Worm (Caenorhabditis elegans): ENCODE measurements around the gene plx-2.

plx-2 gene

DNA sequence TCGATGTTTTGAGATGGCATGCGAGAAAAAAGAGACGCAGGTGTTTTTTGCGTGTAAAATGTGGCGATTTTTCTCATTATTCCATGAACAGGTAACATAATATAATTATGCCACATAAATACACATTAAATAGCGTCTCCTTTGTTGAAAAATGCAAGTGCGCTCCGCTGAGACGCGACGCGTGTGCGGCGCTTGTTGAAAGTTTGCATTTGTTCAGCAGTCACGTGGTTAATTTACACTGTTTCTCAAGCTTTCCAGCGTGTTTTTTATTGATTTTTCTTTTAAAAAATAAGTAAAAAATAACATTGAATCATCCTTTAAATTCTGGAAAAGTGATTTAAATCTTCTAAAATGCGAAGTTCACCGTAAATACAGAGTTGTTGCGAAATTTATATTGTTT is 25.1 kb downstream of the plx-2 start (continued):
- TF ChIP-seq C16A3.4 (tag; optimal IDR thresholded peaks at IDR 0.05) = peak; percentile 94
- peak; percentile 86 for TF ChIP-seq tbx-2 (tag; optimal IDR thresholded peaks at IDR 0.05)
- no peak for TF ChIP-seq ceh-63 (GFP tag; optimal IDR thresholded peaks at IDR 0.05)
- TF ChIP-seq ceh-82 (tag; optimal IDR thresholded peaks at IDR 0.05) = peak; percentile 64 to 91 (median 69)
- peak; percentile 79 for TF ChIP-seq irx-1 (tag; optimal IDR thresholded peaks at IDR 0.05)
- no peak for TF ChIP-seq fkh-4 (tag; optimal IDR thresholded peaks at IDR 0.05; ENCODE audit: borderline replicate concordance)
- TF ChIP-seq sup-37 (GFP tag; optimal IDR thresholded peaks at IDR 0.05) = no peak
- peak; percentile 50 for TF ChIP-seq fos-1 (tag; optimal IDR thresholded peaks at IDR 0.05)
- peak; percentile 37 for TF ChIP-seq sox-4 (tag; optimal IDR thresholded peaks at IDR 0.05)
- TF ChIP-seq grh-1 (GFP tag; IDR thresholded peaks at IDR 0.05) = no peak
- TF ChIP-seq rnt-1 (tag; optimal IDR thresholded peaks at IDR 0.05) = peak; percentile 76
- TF ChIP-seq ces-1 (GFP tag; optimal IDR thresholded peaks at IDR 0.05) = no peak
- peak; percentile 39 for TF ChIP-seq aly-2 (tag; optimal IDR thresholded peaks at IDR 0.05)
- peak; percentile 28 for TF ChIP-seq hpl-2 (GFP tag; optimal IDR thresholded peaks at IDR 0.05)
- peak; percentile 94 for TF ChIP-seq nhr-71 (tag; optimal IDR thresholded peaks at IDR 0.05)
- TF ChIP-seq mab-9 (GFP tag; IDR thresholded peaks at IDR 0.05) = no peak
- peak; percentile 67 for TF ChIP-seq zip-4 (GFP tag; optimal IDR thresholded peaks at IDR 0.05)
- TF ChIP-seq fkh-8 (tag; optimal IDR thresholded peaks at IDR 0.05) = peak; percentile 90
- no peak for TF ChIP-seq zag-1 (tag; optimal IDR thresholded peaks at IDR 0.05)
- no peak for TF ChIP-seq ets-5 (GFP tag; IDR thresholded peaks at IDR 0.05)
- TF ChIP-seq nhr-90 (tag; optimal IDR thresholded peaks at IDR 0.05; ENCODE audit: poor library complexity) = peak; percentile 81
- peak; percentile 97 for TF ChIP-seq mep-1 (tag; optimal IDR thresholded peaks at IDR 0.05)
- peak; percentile 80 to 87 (median 83) for TF ChIP-seq dpl-1 (GFP tag; optimal IDR thresholded peaks at IDR 0.05)
- TF ChIP-seq nhr-237 (tag; optimal IDR thresholded peaks at IDR 0.05) = peak; percentile 59
- TF ChIP-seq pag-3 (tag; optimal IDR thresholded peaks at IDR 0.05; ENCODE audit: borderline replicate concordance, insufficient read depth) = no peak
- TF ChIP-seq fkh-10 (GFP tag; optimal IDR thresholded peaks at IDR 0.05) = peak; percentile 64
- TF ChIP-seq unc-62 (GFP tag; optimal IDR thresholded peaks at IDR 0.05) = no peak
- no peak for TF ChIP-seq efl-3 (GFP tag; optimal IDR thresholded peaks at IDR 0.05)
- TF ChIP-seq mef-2 (tag; optimal IDR thresholded peaks at IDR 0.05) = no peak
- no peak for TF ChIP-seq vab-15 (tag; optimal IDR thresholded peaks at IDR 0.05)
- TF ChIP-seq ceh-88 (GFP tag; IDR thresholded peaks at IDR 0.05) = no peak; the same call in 1 of the 2 replicates
- no peak for TF ChIP-seq elt-2 (tag; optimal IDR thresholded peaks at IDR 0.05)
- no peak for TF ChIP-seq Y116A8C.19 (tag; optimal IDR thresholded peaks at IDR 0.05; ENCODE audit: borderline replicate concordance)
- TF ChIP-seq lsy-2 (tag; optimal IDR thresholded peaks at IDR 0.05) = peak; percentile 87 to 95
- TF ChIP-seq hlh-4 (tag; optimal IDR thresholded peaks at IDR 0.05) = no peak
- TF ChIP-seq ceh-8 (GFP tag; optimal IDR thresholded peaks at IDR 0.05) = peak; percentile 50
- peak; percentile 91 for TF ChIP-seq nhr-20 (tag; optimal IDR thresholded peaks at IDR 0.05)
- TF ChIP-seq nhr-12 (tag; optimal IDR thresholded peaks at IDR 0.05) = no peak
- TF ChIP-seq alr-1 (tag; optimal IDR thresholded peaks at IDR 0.05; ENCODE audit: borderline replicate concordance) = no peak
- TF ChIP-seq egl-13 (tag; optimal IDR thresholded peaks at IDR 0.05) = peak; percentile 77
- TF ChIP-seq C04F5.9 (tag; optimal IDR thresholded peaks at IDR 0.05) = no peak
- peak; percentile 23 to 98 for TF ChIP-seq mdl-1 (tag; optimal IDR thresholded peaks at IDR 0.05)
- no peak for TF ChIP-seq nhr-11 (tag; optimal IDR thresholded peaks at IDR 0.05)
- peak; percentile 64 for TF ChIP-seq ztf-4 (tag; optimal IDR thresholded peaks at IDR 0.05)
- peak; percentile 99 for TF ChIP-seq unc-130 (tag; optimal IDR thresholded peaks at IDR 0.05)
- peak; percentile 34 for TF ChIP-seq ama-1 (optimal IDR thresholded peaks at IDR 0.05)
- TF ChIP-seq nhr-76 (tag; optimal IDR thresholded peaks at IDR 0.05) = no peak

Data from whole organism, L1 larva.